Fruit fly (Drosophila melanogaster) whole organism, embryonic: ENCODE measurements around the gene Vha68-3.
A peak's percentile ranks its signal among the peaks of the same experiment; 100 is the strongest.

ENCODE experiments used
- ATbp ChIP-seq: fragments of 200-800 bp; sonication (Bioruptor generic); optimal IDR thresholded peaks from 2 replicates; lab custom pipeline; 2017; ENCODE audit warnings: missing biosample characterization, mild to moderate bottlenecking, missing genetic modification characterization, missing genetic modification reagents
- Atf-2 ChIP-seq: fragments of 200-800 bp; sonication (Bioruptor generic); optimal IDR thresholded peaks from 2 replicates; lab custom pipeline; 2016; ENCODE audit warnings: missing biosample characterization, missing genetic modification characterization
- Atf3 ChIP-seq: fragments of 200-800 bp; sonication (Bioruptor generic); optimal IDR thresholded peaks from 3 replicates; lab custom pipeline; 2016; ENCODE audit warnings: missing biosample characterization, missing genetic modification characterization
- CG1233 ChIP-seq: fragments of 200-800 bp; sonication (Bioruptor generic); optimal IDR thresholded peaks from 4 replicates; lab custom pipeline; 2018; ENCODE audit warnings: missing biosample characterization, mild to moderate bottlenecking, missing genetic modification characterization
- CG13287 ChIP-seq: fragments of 200-800 bp; sonication (Bioruptor generic); IDR thresholded peaks from 2 replicates; pipeline ENCODE4 v1.3.6; 2022; ENCODE audit warnings: missing biosample characterization, missing genetic modification characterization; ENCODE audit not compliant: partially characterized antibody
- CG13624 ChIP-seq: fragments of 200-800 bp; sonication (Bioruptor generic); optimal IDR thresholded peaks from 2 replicates; lab custom pipeline; 2016; ENCODE audit warnings: missing biosample characterization, missing genetic modification characterization
- CG15011 ChIP-seq: fragments of 200-800 bp; sonication (Bioruptor generic); optimal IDR thresholded peaks from 3 replicates; lab custom pipeline; 2018; ENCODE audit warnings: missing biosample characterization, mild to moderate bottlenecking, missing genetic modification characterization
- CG16779 ChIP-seq: fragments of 200-800 bp; sonication (Bioruptor generic); IDR thresholded peaks from 2 replicates; pipeline ENCODE4 v1.3.6; 2022; ENCODE audit warnings: missing biosample characterization, missing genetic modification characterization
- CG18262 ChIP-seq: fragments of 200-800 bp; optimal IDR thresholded peaks from 3 replicates; lab custom pipeline; 2019; ENCODE audit warnings: missing biosample characterization, mild to moderate bottlenecking, missing genetic modification characterization, moderate library complexity
- CG18619 ChIP-seq: fragments of 200-800 bp; sonication (Bioruptor generic); optimal IDR thresholded peaks from 3 replicates; lab custom pipeline; 2017; ENCODE audit warnings: missing biosample characterization, mild to moderate bottlenecking, missing genetic modification characterization
- CG31224 ChIP-seq: fragments of 200-800 bp; sonication (Bioruptor generic); IDR thresholded peaks from 2 replicates; pipeline ENCODE4 v1.3.6; 2022; ENCODE audit warnings: missing biosample characterization, missing genetic modification characterization
- CG32772 ChIP-seq: fragments of 200-800 bp; sonication (Bioruptor generic); IDR thresholded peaks from 2 replicates; pipeline ENCODE4 v1.3.6; 2022; ENCODE audit warnings: missing biosample characterization, missing genetic modification characterization
- CG3995 ChIP-seq: fragments of 200-800 bp; sonication (Bioruptor generic); optimal IDR thresholded peaks from 3 replicates; lab custom pipeline; 2016; ENCODE audit warnings: missing biosample characterization, missing genetic modification characterization
- CG43689 ChIP-seq: fragments of 200-800 bp; sonication (Bioruptor generic); IDR thresholded peaks from 2 replicates; pipeline ENCODE4 v1.3.6; 2022; ENCODE audit warnings: missing biosample characterization, missing genetic modification characterization
- CG4424 ChIP-seq: fragments of 200-800 bp; sonication (Bioruptor generic); optimal IDR thresholded peaks from 3 replicates; lab custom pipeline; 2016; ENCODE audit warnings: missing biosample characterization, missing genetic modification characterization
- CG4617 ChIP-seq: fragments of 200-800 bp; sonication (Bioruptor generic); optimal IDR thresholded peaks from 3 replicates; lab custom pipeline; 2016; ENCODE audit warnings: missing biosample characterization, missing genetic modification characterization, borderline replicate concordance
- CG4707 ChIP-seq: fragments of 200-800 bp; sonication (Bioruptor generic); optimal IDR thresholded peaks from 2 replicates; lab custom pipeline; 2018; ENCODE audit warnings: missing biosample characterization, mild to moderate bottlenecking, missing genetic modification characterization, moderate library complexity
- CG4854 ChIP-seq: fragments of 200-800 bp; sonication (Bioruptor generic); optimal IDR thresholded peaks from 2 replicates; lab custom pipeline; 2016; ENCODE audit warnings: missing biosample characterization, missing genetic modification characterization, inconsistent platforms
- CG5245 ChIP-seq: fragments of 200-800 bp; sonication (Bioruptor generic); optimal IDR thresholded peaks from 3 replicates; lab custom pipeline; 2016; ENCODE audit warnings: missing biosample characterization, missing genetic modification characterization
- CG6272 ChIP-seq: fragments of 200-800 bp; sonication (Bioruptor generic); IDR thresholded peaks from 2 replicates; pipeline ENCODE4 v1.3.6; 2022; ENCODE audit warnings: missing biosample characterization, missing genetic modification characterization
- CG6791 ChIP-seq: fragments of 200-800 bp; sonication (Bioruptor generic); IDR thresholded peaks from 3 replicates; pipeline ENCODE4 v1.3.6; 2022; ENCODE audit warnings: missing biosample characterization, missing genetic modification characterization; ENCODE audit not compliant: partially characterized antibody
- CoRest ChIP-seq: fragments of 200-800 bp; sonication (Bioruptor generic); optimal IDR thresholded peaks from 3 replicates; lab custom pipeline; 2018; ENCODE audit warnings: missing biosample characterization, mild to moderate bottlenecking, missing genetic modification characterization, moderate library complexity
- Dfd ChIP-seq, 2 experiments: fragments of >200 bp; optimal IDR thresholded peaks; 2 replicates each; lab custom pipeline; 2017; ENCODE audit warnings: missing biosample characterization in 2 of 2, missing genetic modification characterization in 2 of 2
- Doc2 ChIP-seq: fragments of 200-800 bp; sonication (Bioruptor generic); IDR thresholded peaks from 2 replicates; pipeline ENCODE4 v1.3.6; 2022; ENCODE audit warnings: missing biosample characterization, missing genetic modification characterization
- Dref ChIP-seq: fragments of 200-800 bp; sonication (Bioruptor generic); IDR thresholded peaks from 2 replicates; pipeline ENCODE4 v1.3.6; 2022; ENCODE audit warnings: missing biosample characterization, missing genetic modification characterization
- Eip74EF ChIP-seq, 2 experiments: fragments of 200-800 bp in 1 of 2; fragments of >200 bp in 1 of 2; sonication (Bioruptor generic) in 1 of 2; optimal IDR thresholded peaks; 2 replicates each; lab custom pipeline; 2017 to 2019; ENCODE audit warnings: missing biosample characterization in 2 of 2, missing genetic modification characterization in 2 of 2, mild to moderate bottlenecking in 1 of 2, moderate library complexity in 1 of 2
- Ets97D ChIP-seq: fragments of 200-800 bp; sonication (Bioruptor generic); optimal IDR thresholded peaks from 3 replicates; lab custom pipeline; 2016; ENCODE audit warnings: missing biosample characterization, missing genetic modification characterization
- HLHmδ ChIP-seq: fragments of 200-800 bp; sonication (Bioruptor generic); optimal IDR thresholded peaks from 2 replicates; lab custom pipeline; 2018; ENCODE audit warnings: missing biosample characterization, mild to moderate bottlenecking, missing genetic modification characterization, moderate library complexity
- Hey ChIP-seq: fragments of 200-800 bp; sonication (Bioruptor generic); optimal IDR thresholded peaks from 3 replicates; lab custom pipeline; 2018; ENCODE audit warnings: missing biosample characterization, mild to moderate bottlenecking, missing genetic modification characterization
- Lhr ChIP-seq: fragments of 200-800 bp; sonication (Bioruptor generic); optimal IDR thresholded peaks from 3 replicates; lab custom pipeline; 2017; ENCODE audit warnings: mild to moderate bottlenecking, missing biosample characterization, missing genetic modification reagents, missing genetic modification characterization
- Myb ChIP-seq: fragments of 200-800 bp; sonication (Bioruptor generic); optimal IDR thresholded peaks from 2 replicates; lab custom pipeline; 2016; ENCODE audit warnings: missing biosample characterization, missing genetic modification characterization
- Nf-YC ChIP-seq: fragments of 200-800 bp; optimal IDR thresholded peaks from 3 replicates; lab custom pipeline; 2019; ENCODE audit warnings: missing biosample characterization, mild to moderate bottlenecking, missing genetic modification characterization, moderate library complexity
- Rfx ChIP-seq: fragments of 200-800 bp; sonication (Bioruptor generic); IDR thresholded peaks from 2 replicates; pipeline ENCODE4 v1.3.6; 2022; ENCODE audit warnings: missing biosample characterization, missing genetic modification characterization
- Sin3A ChIP-seq: fragments of >200 bp; optimal IDR thresholded peaks from 2 replicates; lab custom pipeline; 2018
- Sox100B ChIP-seq: fragments of 200-800 bp; sonication (Bioruptor generic); optimal IDR thresholded peaks from 3 replicates; lab custom pipeline; 2018; ENCODE audit warnings: missing biosample characterization, mild to moderate bottlenecking, missing genetic modification characterization
- Taf1 ChIP-seq: fragments of 200-800 bp; sonication (Bioruptor generic); IDR thresholded peaks from 2 replicates; pipeline ENCODE4 v1.3.6; 2022; ENCODE audit warnings: missing biosample characterization, missing genetic modification characterization
- bsh ChIP-seq, 2 experiments: fragments of 200-800 bp; sonication (Bioruptor generic); optimal IDR thresholded peaks; 2 replicates each; lab custom pipeline; 2017 to 2018; ENCODE audit warnings: mild to moderate bottlenecking in 2 of 2, missing biosample characterization in 2 of 2, missing genetic modification characterization in 2 of 2, moderate library complexity in 1 of 2
- cg ChIP-seq: fragments of 200-800 bp; sonication (Bioruptor generic); optimal IDR thresholded peaks from 3 replicates; lab custom pipeline; 2019; ENCODE audit warnings: missing biosample characterization, mild to moderate bottlenecking, missing genetic modification characterization, moderate library complexity
- emc ChIP-seq: fragments of 200-800 bp; sonication (Bioruptor generic); optimal IDR thresholded peaks from 2 replicates; lab custom pipeline; 2016; ENCODE audit warnings: missing biosample characterization, missing genetic modification characterization
- lilli ChIP-seq: fragments of 200-800 bp; sonication (Bioruptor generic); optimal IDR thresholded peaks from 3 replicates; lab custom pipeline; 2016; ENCODE audit warnings: missing biosample characterization, missing genetic modification characterization
- nmo ChIP-seq: fragments of 200-800 bp; sonication (Bioruptor generic); optimal IDR thresholded peaks from 2 replicates; lab custom pipeline; 2018; ENCODE audit warnings: missing biosample characterization, mild to moderate bottlenecking, missing genetic modification characterization, moderate library complexity
- pfk ChIP-seq: fragments of 200-800 bp; sonication (Bioruptor generic); optimal IDR thresholded peaks from 2 replicates; lab custom pipeline; 2018; ENCODE audit warnings: missing biosample characterization, mild to moderate bottlenecking, missing genetic modification characterization, moderate library complexity
- phol ChIP-seq: fragments of 200-800 bp; sonication (Bioruptor generic); optimal IDR thresholded peaks from 3 replicates; lab custom pipeline; 2018; ENCODE audit warnings: missing biosample characterization, mild to moderate bottlenecking, missing genetic modification characterization, moderate library complexity
- pita ChIP-seq: fragments of 200-800 bp; sonication (Bioruptor generic); optimal IDR thresholded peaks from 2 replicates; lab custom pipeline; 2017; ENCODE audit warnings: missing biosample characterization, mild to moderate bottlenecking, missing genetic modification characterization
- ranshi ChIP-seq: fragments of 200-800 bp; sonication (Bioruptor generic); IDR thresholded peaks from 2 replicates; pipeline ENCODE4 v1.3.6; 2022; ENCODE audit warnings: missing biosample characterization, missing genetic modification characterization
- shn ChIP-seq: fragments of 200-800 bp; sonication (Bioruptor generic); optimal IDR thresholded peaks from 3 replicates; lab custom pipeline; 2016; ENCODE audit warnings: missing biosample characterization, missing genetic modification characterization
- stwl ChIP-seq: fragments of 200-800 bp; sonication (Bioruptor generic); optimal IDR thresholded peaks from 3 replicates; lab custom pipeline; 2018; ENCODE audit warnings: missing biosample characterization, mild to moderate bottlenecking, missing genetic modification characterization, moderate library complexity
- unc-4 ChIP-seq: fragments of 200-800 bp; sonication (Bioruptor generic); IDR thresholded peaks from 2 replicates; pipeline ENCODE4 v1.3.6; 2022; ENCODE audit warnings: missing biosample characterization, missing genetic modification characterization; ENCODE audit not compliant: partially characterized antibody
- wek ChIP-seq: fragments of 200-800 bp; sonication (Bioruptor generic); optimal IDR thresholded peaks from 3 replicates; lab custom pipeline; 2018; ENCODE audit warnings: missing biosample characterization, mild to moderate bottlenecking, missing genetic modification characterization, moderate library complexity
- zen ChIP-seq: fragments of 200-800 bp; sonication (Bioruptor generic); optimal IDR thresholded peaks from 3 replicates; lab custom pipeline; 2018; ENCODE audit warnings: missing biosample characterization, mild to moderate bottlenecking, missing genetic modification characterization, moderate library complexity

Vha68-3 gene

DNA sequence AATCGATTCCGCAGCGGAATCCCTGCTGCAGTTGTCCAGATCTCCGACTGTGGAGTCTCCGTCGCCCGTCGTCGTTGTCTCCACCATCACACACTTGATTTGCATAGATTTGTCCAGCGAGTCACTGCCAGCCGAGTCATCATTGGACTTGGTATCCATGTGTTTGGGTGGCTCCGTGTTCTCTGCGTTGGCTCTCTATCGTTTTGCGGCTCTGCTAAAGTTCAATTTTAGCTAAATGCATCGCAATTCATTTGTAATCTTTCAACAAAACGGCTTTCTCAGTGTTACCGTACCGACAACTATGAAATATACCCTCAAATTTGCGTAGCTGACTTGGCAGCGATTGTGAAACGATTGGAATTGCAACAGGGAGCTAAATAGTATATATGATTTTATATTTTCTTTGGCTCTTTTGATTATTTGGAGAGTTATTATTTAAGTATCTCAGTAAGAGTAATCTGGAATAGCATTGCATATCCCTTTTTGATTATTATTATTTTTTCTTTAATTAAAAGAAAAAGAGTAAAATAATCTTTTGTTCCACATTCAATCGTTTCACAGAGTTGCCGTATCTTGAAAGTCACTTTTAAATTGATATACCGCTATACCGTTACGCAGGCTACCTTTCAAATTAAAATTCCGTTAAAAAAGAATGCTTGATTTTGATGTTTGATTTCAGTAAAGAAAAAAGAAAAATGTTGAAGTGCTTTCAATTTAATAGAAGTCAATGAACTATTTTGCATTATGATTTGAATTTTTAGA, 42.6 kb downstream of the Vha68-3 start, which contains the start of gene CG9933 (continued):
- TF ChIP-seq zen (no peak), CG32772 (GFP tag; lab: Robert Waterston, UW) (no peak), CG4854 (GFP tag; lab: Kevin White, UChicago) (no peak), Doc2 (no peak), lilli (GFP tag; lab: Kevin White, UChicago) (no peak), Sin3A (lab: Kevin White, UChicago) (peak; percentile 21), shn (GFP tag; lab: Kevin White, UChicago) (no peak), Myb (GFP tag; lab: Kevin White, UChicago) (peak; percentile 95), ATbp (GFP tag; lab: Kevin White, UChicago) (no peak), CG18262 (tag; lab: Kevin White, UChicago) (no peak), pfk (peak; percentile 93), Atf3 (GFP tag; lab: Kevin White, UChicago) (no peak), Atf-2 (no peak), Lhr (GFP tag; lab: Kevin White, UChicago) (peak; percentile 47), CG3995 (GFP tag; lab: Kevin White, UChicago) (peak; percentile 72), stwl (tag; lab: Kevin White, UChicago) (peak; percentile 58), CG13624 (no peak), ranshi (GFP tag; lab: Robert Waterston, UW) (no peak), CG5245 (GFP tag; lab: Kevin White, UChicago) (no peak), nmo (GFP tag; lab: Kevin White, UChicago) (peak; percentile 51), CoRest (tag; lab: Kevin White, UChicago) (peak; percentile 64), CG43689 (GFP tag; lab: Robert Waterston, UW) (no peak), Rfx (GFP tag; lab: Robert Waterston, UW) (no peak), CG4617 (peak; percentile 65), CG4424 (GFP tag; lab: Kevin White, UChicago) (no peak), Sox100B (GFP tag; lab: Kevin White, UChicago) (no peak), CG1233 (no peak), CG31224 (GFP tag; lab: Robert Waterston, UW) (no peak), Hey (tag; lab: Kevin White, UChicago) (no peak), unc-4 (no peak), CG6272 (no peak), CG4707 (no peak), Dref (GFP tag; lab: Robert Waterston, UW) (no peak), HLHmδ (GFP tag; lab: Kevin White, UChicago) (no peak), CG18619 (GFP tag; lab: Kevin White, UChicago) (no peak), bsh (GFP tag; optimal IDR thresholded peaks at IDR 0.05; lab: Kevin White, UChicago) (no peak), CG13287 (GFP tag; lab: Robert Waterston, UW) (0 out of 2 replicates have a peak, but pooled peaks have one; percentile 17), Taf1 (GFP tag; lab: Robert Waterston, UW) (no peak), phol (tag; lab: Kevin White, UChicago) (peak; percentile 22), CG15011 (no peak), Eip74EF (GFP tag; optimal IDR thresholded peaks at IDR 0.05; lab: Kevin White, UChicago) (no peak), emc (GFP tag; lab: Kevin White, UChicago) (no peak), Ets97D (GFP tag; lab: Kevin White, UChicago) (peak; percentile 9), pita (GFP tag; lab: Kevin White, UChicago) (no peak), cg (GFP tag; lab: Kevin White, UChicago) (no peak), CG16779 (GFP tag; lab: Robert Waterston, UW) (no peak), CG6791 (GFP tag; lab: Robert Waterston, UW) (no peak), Dfd (GFP tag; optimal IDR thresholded peaks at IDR 0.05; lab: Kevin White, UChicago) (no peak), Nf-YC (tag; lab: Kevin White, UChicago) (peak; percentile 13), wek (GFP tag; lab: Kevin White, UChicago) (no peak)
